Fruit fly (Drosophila melanogaster) whole organism, wandering third instar larva: ENCODE data around the gene CG33325.

Experiments used
- Abd-B ChIP-seq: fragments of >200 bp; optimal IDR thresholded peaks from 2 replicates; lab custom pipeline; 2017; ENCODE audit warnings: missing biosample characterization, missing genetic modification characterization
- CG32264 ChIP-seq: fragments of 200-800 bp; sonication (Bioruptor generic); optimal IDR thresholded peaks from 2 replicates; lab custom pipeline; 2016; ENCODE audit warnings: missing biosample characterization, missing genetic modification characterization
- CG9705 ChIP-seq: fragments of 200-800 bp; sonication (Bioruptor generic); optimal IDR thresholded peaks from 2 replicates; lab custom pipeline; 2018; ENCODE audit warnings: missing biosample characterization, mild to moderate bottlenecking, missing genetic modification characterization
- CrebA ChIP-seq: fragments of 200-800 bp; sonication (Bioruptor generic); optimal IDR thresholded peaks from 2 replicates; lab custom pipeline; 2016; ENCODE audit warnings: missing biosample characterization, mild to moderate bottlenecking, missing genetic modification characterization, borderline replicate concordance
- Dfd ChIP-seq: fragments of >200 bp; optimal IDR thresholded peaks from 2 replicates; lab custom pipeline; 2017; ENCODE audit warnings: missing biosample characterization, missing genetic modification characterization
- Dif ChIP-seq: fragments of 200-275, 200-300 bp; sonication (Bioruptor generic); optimal IDR thresholded peaks from 2 replicates; lab custom pipeline; 2018; ENCODE audit warnings: missing biosample characterization, missing genetic modification characterization; ENCODE audit not compliant: partially characterized antibody
- GATAd ChIP-seq: sonication (Bioruptor generic); optimal IDR thresholded peaks from 2 replicates; lab custom pipeline; 2016; ENCODE audit warnings: missing biosample characterization, missing genetic modification characterization
- HLH106 ChIP-seq: fragments of 200-800 bp; optimal IDR thresholded peaks from 3 replicates; lab custom pipeline; 2019; ENCODE audit warnings: missing biosample characterization, mild to moderate bottlenecking, missing genetic modification characterization, moderate library complexity
- Hnf4 ChIP-seq: fragments of 200-800 bp; sonication (Bioruptor generic); optimal IDR thresholded peaks from 2 replicates; lab custom pipeline; 2016; ENCODE audit warnings: missing biosample characterization, mild to moderate bottlenecking, missing genetic modification characterization
- Hr78 ChIP-seq: fragments of >200 bp; optimal IDR thresholded peaks from 2 replicates; lab custom pipeline; 2017; ENCODE audit warnings: missing biosample characterization, missing genetic modification characterization
- Hr83 ChIP-seq: fragments of 200-300 bp; sonication (Bioruptor generic); optimal IDR thresholded peaks from 2 replicates; lab custom pipeline; 2016; ENCODE audit warnings: missing biosample characterization, mild to moderate bottlenecking, missing genetic modification characterization, moderate library complexity; ENCODE audit not compliant: poor library complexity, severe bottlenecking
- Jra ChIP-seq: sonication (Bioruptor generic); optimal IDR thresholded peaks from 2 replicates; lab custom pipeline; 2016; ENCODE audit warnings: missing biosample characterization, missing genetic modification characterization
- Mio ChIP-seq: sonication (Bioruptor generic); optimal IDR thresholded peaks from 2 replicates; lab custom pipeline; 2016; ENCODE audit warnings: missing biosample characterization, missing genetic modification characterization
- Myc ChIP-seq: fragments of >200 bp; optimal IDR thresholded peaks from 2 replicates; lab custom pipeline; 2017
- N ChIP-seq: fragments of >200 bp; optimal IDR thresholded peaks from 2 replicates; lab custom pipeline; 2018; ENCODE audit warnings: missing biosample characterization, missing external identifiers, missing genetic modification characterization
- OdsH ChIP-seq: fragments of 200-800 bp; sonication (Bioruptor generic); optimal IDR thresholded peaks from 2 replicates; lab custom pipeline; 2016; ENCODE audit warnings: missing biosample characterization, mild to moderate bottlenecking, missing genetic modification characterization
- Rel ChIP-seq, 2 experiments: fragments of 200-800 bp; sonication (Bioruptor generic) in 1 of 2; optimal IDR thresholded peaks; 2 replicates in 1 of 2; 3 replicates in 1 of 2; lab custom pipeline; 2016 to 2019; ENCODE audit warnings: mild to moderate bottlenecking in 2 of 2, missing biosample characterization in 2 of 2, missing genetic modification characterization in 2 of 2, moderate library complexity in 1 of 2
- Sp1 ChIP-seq: fragments of 200-800 bp; sonication (Bioruptor generic); optimal IDR thresholded peaks from 3 replicates; lab custom pipeline; 2019; ENCODE audit warnings: missing biosample characterization, mild to moderate bottlenecking, missing genetic modification characterization, moderate library complexity
- Vsx2 ChIP-seq: fragments of 200-300, 225-300 bp; sonication (Bioruptor generic); optimal IDR thresholded peaks from 2 replicates; lab custom pipeline; 2018; ENCODE audit warnings: missing biosample characterization, missing genetic modification characterization; ENCODE audit not compliant: partially characterized antibody
- br ChIP-seq: fragments of 200-800 bp; sonication (Bioruptor generic); optimal IDR thresholded peaks from 2 replicates; lab custom pipeline; 2016; ENCODE audit warnings: missing biosample characterization, missing genetic modification characterization
- brk ChIP-seq: fragments of 200-800 bp; sonication (Bioruptor generic); optimal IDR thresholded peaks from 2 replicates; lab custom pipeline; 2016; ENCODE audit warnings: missing biosample characterization, mild to moderate bottlenecking, missing genetic modification characterization
- dl ChIP-seq, 2 experiments: fragments of 175-275, 200-275 bp in 1 of 2; fragments of 200-275 bp in 1 of 2; sonication (Bioruptor generic); optimal IDR thresholded peaks; lab custom pipeline; 2018; ENCODE audit warnings: mild to moderate bottlenecking in 2 of 2, missing biosample characterization in 2 of 2, missing genetic modification characterization in 2 of 2, moderate library complexity in 2 of 2; ENCODE audit not compliant: partially characterized antibody in 2 of 2, insufficient read depth in 1 of 2
- dmrt93B ChIP-seq: fragments of 200-800 bp; sonication (Bioruptor generic); optimal IDR thresholded peaks from 2 replicates; lab custom pipeline; 2018; ENCODE audit warnings: missing biosample characterization, mild to moderate bottlenecking, missing genetic modification characterization
- dsf ChIP-seq: sonication (Bioruptor generic); optimal IDR thresholded peaks from 2 replicates; lab custom pipeline; 2016; ENCODE audit warnings: missing biosample characterization, missing genetic modification characterization, borderline replicate concordance
- ey ChIP-seq: fragments of 200-800 bp; sonication (Bioruptor generic); optimal IDR thresholded peaks from 2 replicates; lab custom pipeline; 2016; ENCODE audit warnings: missing biosample characterization, missing genetic modification characterization
- foxo ChIP-seq, 2 experiments: fragments of 200-800 bp; sonication (Bioruptor generic); optimal IDR thresholded peaks; 2 replicates in 1 of 2; 3 replicates in 1 of 2; lab custom pipeline; 2016 to 2017; ENCODE audit warnings: missing biosample characterization in 2 of 2, missing genetic modification characterization in 2 of 2
- fru ChIP-seq: fragments of 200-800 bp; sonication (Bioruptor generic); optimal IDR thresholded peaks from 3 replicates; lab custom pipeline; 2016; ENCODE audit warnings: missing biosample characterization, mild to moderate bottlenecking, missing genetic modification characterization
- h ChIP-seq: fragments of 200-800 bp; sonication (Bioruptor generic); optimal IDR thresholded peaks from 3 replicates; lab custom pipeline; 2016; ENCODE audit warnings: missing biosample characterization, mild to moderate bottlenecking, missing genetic modification characterization
- jim ChIP-seq: fragments of 175-275, 200-325 bp; sonication (Bioruptor generic); optimal IDR thresholded peaks from 2 replicates; lab custom pipeline; 2016; ENCODE audit warnings: missing biosample characterization, mild to moderate bottlenecking, missing genetic modification characterization
- lola ChIP-seq: fragments of >200 bp; optimal IDR thresholded peaks from 2 replicates; lab custom pipeline; 2017; ENCODE audit warnings: missing biosample characterization, missing genetic modification characterization
- pan ChIP-seq: fragments of >200 bp; optimal IDR thresholded peaks from 2 replicates; lab custom pipeline; 2017
- psq ChIP-seq: fragments of 200-800 bp; sonication (Bioruptor generic); optimal IDR thresholded peaks from 3 replicates; lab custom pipeline; 2017; ENCODE audit warnings: missing biosample characterization, mild to moderate bottlenecking, missing genetic modification characterization, moderate library complexity
- rgr ChIP-seq: fragments of 200-800 bp; sonication (Bioruptor generic); optimal IDR thresholded peaks from 3 replicates; lab custom pipeline; 2016; ENCODE audit warnings: missing biosample characterization, mild to moderate bottlenecking, missing genetic modification characterization
- sage ChIP-seq: fragments of 200-800 bp; sonication (Bioruptor generic); optimal IDR thresholded peaks from 2 replicates; lab custom pipeline; 2016; ENCODE audit warnings: missing biosample characterization, mild to moderate bottlenecking, missing genetic modification characterization
- sv ChIP-seq: fragments of 200-800 bp; sonication (Bioruptor generic); optimal IDR thresholded peaks from 3 replicates; lab custom pipeline; 2016; ENCODE audit warnings: missing biosample characterization, missing genetic modification characterization
- tai ChIP-seq: sonication (Bioruptor generic); optimal IDR thresholded peaks from 2 replicates; lab custom pipeline; 2016; ENCODE audit warnings: missing biosample characterization, missing genetic modification characterization
- usp ChIP-seq: fragments of >200 bp; optimal IDR thresholded peaks from 2 replicates; lab custom pipeline; 2017; ENCODE audit warnings: missing biosample characterization, missing genetic modification characterization
- woc ChIP-seq: sonication (Bioruptor generic); optimal IDR thresholded peaks from 2 replicates; lab custom pipeline; 2016; ENCODE audit warnings: missing biosample characterization, mild to moderate bottlenecking, missing genetic modification characterization

The CG33325 gene

DNA sequence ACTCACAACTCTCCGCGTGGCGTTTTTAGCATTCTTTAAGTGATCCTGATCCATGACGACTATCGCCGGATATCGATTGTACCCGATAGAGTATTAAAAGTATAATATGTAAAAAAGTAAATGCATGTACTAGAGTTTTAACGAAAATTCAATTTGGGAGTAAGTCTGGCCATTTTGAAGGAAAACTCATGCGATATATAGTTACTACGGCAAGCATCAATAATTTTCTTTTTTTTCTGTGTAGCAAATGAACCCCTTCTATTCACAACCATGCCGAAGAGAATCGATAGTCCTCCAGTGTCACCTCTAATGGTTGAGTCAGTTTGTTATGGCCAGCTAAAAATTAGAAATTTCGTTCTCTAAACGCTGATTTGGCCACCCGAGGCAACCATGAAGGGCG, 27.1 kb downstream of the CG33325 start, which contains the start of the genes Sys1 and Dhod:
TSS of gene Sys1 (plus strand) at position 91 of the 400 bp plus-strand sequence.
TSS of gene Dhod (minus strand) at position 186 of the 400 bp plus-strand sequence.
- no peak for TF ChIP-seq lola (GFP tag; lab: Kevin White, UChicago)
- TF ChIP-seq h (GFP tag; lab: Kevin White, UChicago) = peak; percentile 91
- TF ChIP-seq jim (GFP tag; lab: Kevin White, UChicago) = peak; percentile 75
- TF ChIP-seq Sp1 (GFP tag; lab: Kevin White, UChicago) = peak; percentile 57
- TF ChIP-seq foxo (GFP tag; optimal IDR thresholded peaks at IDR 0.05; lab: Kevin White, UChicago) = peak in 1 of 2 experiments; percentile 89
- TF ChIP-seq N (GFP tag; lab: Kevin White, UChicago) = no peak
- TF ChIP-seq Vsx2 (GFP tag; lab: Kevin White, UChicago) = no peak
- peak; percentile 83 for TF ChIP-seq woc (GFP tag; lab: Kevin White, UChicago)
- no peak for TF ChIP-seq Myc (lab: Kevin White, UChicago)
- no peak for TF ChIP-seq Rel (GFP tag; optimal IDR thresholded peaks at IDR 0.05; lab: Kevin White, UChicago)
- TF ChIP-seq Rel (tag; optimal IDR thresholded peaks at IDR 0.05; lab: Kevin White, UChicago) = peak; percentile 7
- TF ChIP-seq Hnf4 (GFP tag; lab: Kevin White, UChicago) = peak; percentile 87
- no peak for TF ChIP-seq dl (GFP tag; optimal IDR thresholded peaks at IDR 0.05; lab: Kevin White, UChicago; ENCODE audit: insufficient read depth in 1 of 2, partially characterized antibody in 2 of 2)
- peak; percentile 47 for TF ChIP-seq Mio (GFP tag; lab: Kevin White, UChicago)
- peak; percentile 15 for TF ChIP-seq CG32264
- peak; percentile 70 for TF ChIP-seq GATAd
- peak; percentile 75 for TF ChIP-seq psq (GFP tag; lab: Kevin White, UChicago)
- no peak for TF ChIP-seq tai
- TF ChIP-seq CG9705 (GFP tag; lab: Kevin White, UChicago) = peak; percentile 61
- TF ChIP-seq brk = peak; percentile 75
- TF ChIP-seq Dif (GFP tag; lab: Kevin White, UChicago) = no peak
- TF ChIP-seq pan (lab: Kevin White, UChicago) = no peak
- peak; percentile 40 for TF ChIP-seq dsf
- peak; percentile 65 for TF ChIP-seq HLH106 (tag; lab: Kevin White, UChicago)
- no peak for TF ChIP-seq Abd-B (GFP tag; lab: Kevin White, UChicago)
- TF ChIP-seq fru (GFP tag; lab: Kevin White, UChicago) = peak; percentile 83
- no peak for TF ChIP-seq Dfd (GFP tag; lab: Kevin White, UChicago)
- peak; percentile 83 for TF ChIP-seq br (GFP tag; lab: Kevin White, UChicago)
- TF ChIP-seq OdsH (GFP tag; lab: Kevin White, UChicago) = peak; percentile 80
- no peak for TF ChIP-seq usp (GFP tag; lab: Kevin White, UChicago)
- peak; percentile 88 for TF ChIP-seq rgr (GFP tag; lab: Kevin White, UChicago)
- peak; percentile 84 for TF ChIP-seq Hr83 (GFP tag; lab: Kevin White, UChicago)
- TF ChIP-seq ey (GFP tag; lab: Kevin White, UChicago) = peak; percentile 86
- TF ChIP-seq sage (GFP tag; lab: Kevin White, UChicago) = peak; percentile 33
- TF ChIP-seq CrebA (GFP tag; lab: Kevin White, UChicago) = no peak
- TF ChIP-seq Jra = peak; percentile 93
- peak; percentile 34 for TF ChIP-seq dmrt93B
- TF ChIP-seq sv (GFP tag; lab: Kevin White, UChicago) = peak; percentile 64
- no peak for TF ChIP-seq Hr78
- TF ChIP-seq, all 38 proteins: peak for 25

- peak; percentile 96 for TF ChIP-seq CG32264
- TF ChIP-seq Sp1 (GFP tag; lab: Kevin White, UChicago) = peak; percentile 98
- TF ChIP-seq sage (GFP tag; lab: Kevin White, UChicago) = peak; percentile 97
- peak; percentile 98 for TF ChIP-seq CG9705 (GFP tag; lab: Kevin White, UChicago)
- TF ChIP-seq OdsH (GFP tag; lab: Kevin White, UChicago) = peak; percentile 98
- peak; percentile 99 for TF ChIP-seq h (GFP tag; lab: Kevin White, UChicago)
- no peak for TF ChIP-seq dl (GFP tag; optimal IDR thresholded peaks at IDR 0.05; lab: Kevin White, UChicago; ENCODE audit: insufficient read depth in 1 of 2, partially characterized antibody in 2 of 2)
- no peak for TF ChIP-seq tai
- peak; percentile 64 for TF ChIP-seq jim (GFP tag; lab: Kevin White, UChicago)
- TF ChIP-seq Abd-B (GFP tag; lab: Kevin White, UChicago) = no peak
- TF ChIP-seq sv (GFP tag; lab: Kevin White, UChicago) = peak; percentile 99
- peak; percentile 99 for TF ChIP-seq br (GFP tag; lab: Kevin White, UChicago)
- peak; percentile 95 to 99 for TF ChIP-seq foxo (GFP tag; optimal IDR thresholded peaks at IDR 0.05; lab: Kevin White, UChicago)
- no peak for TF ChIP-seq Dif (GFP tag; lab: Kevin White, UChicago)
- no peak for TF ChIP-seq Hr78
- TF ChIP-seq usp (GFP tag; lab: Kevin White, UChicago) = no peak
- TF ChIP-seq CrebA (GFP tag; lab: Kevin White, UChicago) = no peak
- peak; percentile 99 for TF ChIP-seq rgr (GFP tag; lab: Kevin White, UChicago)
- peak; percentile 89 for TF ChIP-seq Mio (GFP tag; lab: Kevin White, UChicago)
- peak; percentile 99 for TF ChIP-seq HLH106 (tag; lab: Kevin White, UChicago)
- no peak for TF ChIP-seq pan (lab: Kevin White, UChicago)
- TF ChIP-seq Hr83 (GFP tag; lab: Kevin White, UChicago) = peak; percentile 91
- TF ChIP-seq Jra = peak; percentile 96
- no peak for TF ChIP-seq N (GFP tag; lab: Kevin White, UChicago)
- peak; percentile 54 for TF ChIP-seq Dfd (GFP tag; lab: Kevin White, UChicago)
- TF ChIP-seq woc (GFP tag; lab: Kevin White, UChicago) = peak; percentile 99
- peak; percentile 99 for TF ChIP-seq Hnf4 (GFP tag; lab: Kevin White, UChicago)
- no peak for TF ChIP-seq lola (GFP tag; lab: Kevin White, UChicago)
- peak; percentile 99 for TF ChIP-seq ey (GFP tag; lab: Kevin White, UChicago)
- TF ChIP-seq GATAd = peak; percentile 95
- TF ChIP-seq dmrt93B = peak; percentile 98
- no peak for TF ChIP-seq Myc (lab: Kevin White, UChicago)
- peak; percentile 95 for TF ChIP-seq dsf
- no peak for TF ChIP-seq Vsx2 (GFP tag; lab: Kevin White, UChicago)
- TF ChIP-seq Rel (GFP tag; optimal IDR thresholded peaks at IDR 0.05; lab: Kevin White, UChicago) = peak; percentile 89
- TF ChIP-seq Rel (tag; optimal IDR thresholded peaks at IDR 0.05; lab: Kevin White, UChicago) = peak; percentile 90
- TF ChIP-seq brk = peak; percentile 95
- peak; percentile 96 for TF ChIP-seq psq (GFP tag; lab: Kevin White, UChicago)
- TF ChIP-seq fru (GFP tag; lab: Kevin White, UChicago) = peak; percentile 98
These were observed 29.1 kb downstream of the CG33325 start, which contains the start of the genes Mkk4 and SLIRP2 for dm6 chr3R:8650741-8651140. Gene Mkk4, minus strand, starts transcription at chr3R:8650796. Gene SLIRP2, plus strand, starts transcription at chr3R:8651084.
